Fruit fly (Drosophila melanogaster) whole organism, adult: ENCODE measurements around the gene CG2839.

Experiments
- CG12768 ChIP-seq: fragments of 200-800 bp; sonication (Bioruptor generic); optimal IDR thresholded peaks from 2 replicates; lab custom pipeline; 2017; ENCODE audit warnings: missing biosample characterization, missing genetic modification characterization, mild to moderate bottlenecking, moderate library complexity, missing genetic modification reagents
- CG14711 ChIP-seq: fragments of 200-800 bp; sonication (Bioruptor generic); optimal IDR thresholded peaks from 2 replicates; lab custom pipeline; 2018; ENCODE audit warnings: missing biosample characterization, mild to moderate bottlenecking, missing genetic modification characterization, moderate library complexity
- CG1620 ChIP-seq: fragments of 200-800 bp; sonication (Bioruptor generic); optimal IDR thresholded peaks from 2 replicates; lab custom pipeline; 2016; ENCODE audit warnings: missing biosample characterization, missing genetic modification characterization
- CG33017 ChIP-seq: fragments of 200-800 bp; sonication (Bioruptor generic); optimal IDR thresholded peaks from 2 replicates; lab custom pipeline; 2018; ENCODE audit warnings: missing biosample characterization, mild to moderate bottlenecking, missing genetic modification characterization, moderate library complexity
- CG7101 ChIP-seq: fragments of 200-800 bp; sonication (Bioruptor generic); optimal IDR thresholded peaks from 2 replicates; lab custom pipeline; 2018; ENCODE audit warnings: missing biosample characterization, mild to moderate bottlenecking, missing genetic modification characterization, moderate library complexity
- Crg-1 ChIP-seq: fragments of 200-800 bp; sonication (Bioruptor generic); optimal IDR thresholded peaks from 2 replicates; lab custom pipeline; 2016; ENCODE audit warnings: missing biosample characterization, missing genetic modification characterization
- cic ChIP-seq: fragments of 200-800 bp; sonication (Bioruptor generic); optimal IDR thresholded peaks from 2 replicates; lab custom pipeline; 2017; ENCODE audit warnings: missing biosample characterization, mild to moderate bottlenecking, missing genetic modification characterization, moderate library complexity
- kay ChIP-seq: fragments of 200-800 bp; sonication (Bioruptor generic); peaks from one replicate; lab custom pipeline; 2016; ENCODE audit warnings: missing biosample characterization, missing genetic modification characterization, borderline replicate concordance
- ovo ChIP-seq: fragments of 200-800 bp; sonication (Bioruptor generic); optimal IDR thresholded peaks from 2 replicates; lab custom pipeline; 2016; ENCODE audit warnings: missing biosample characterization, missing genetic modification characterization
- pad ChIP-seq: fragments of 200-800 bp; sonication (Bioruptor generic); optimal IDR thresholded peaks from 3 replicates; lab custom pipeline; 2017; ENCODE audit warnings: missing biosample characterization, missing genetic modification characterization, mild to moderate bottlenecking, moderate library complexity, missing genetic modification reagents
- tj ChIP-seq: fragments of 200-800 bp; sonication (Bioruptor generic); optimal IDR thresholded peaks from 3 replicates; lab custom pipeline; 2017; ENCODE audit warnings: missing biosample characterization, mild to moderate bottlenecking, missing genetic modification characterization, moderate library complexity

dm6 chr2L:577186-577585, 48.3 kb upstream of the CG2839 start, which contains the start of gene Pph13:
- TF ChIP-seq CG12768 (GFP tag; lab: Kevin White, UChicago) (no peak), Crg-1 (GFP tag; lab: Kevin White, UChicago) (no peak), ovo (no peak), CG7101 (tag; lab: Kevin White, UChicago) (no peak), kay (GFP tag; lab: Kevin White, UChicago) (no peak), tj (GFP tag; lab: Kevin White, UChicago) (no peak), CG14711 (no peak), pad (GFP tag; lab: Kevin White, UChicago) (no peak), cic (GFP tag; lab: Kevin White, UChicago) (no peak), CG1620 (no peak), CG33017 (tag; lab: Kevin White, UChicago) (no peak)
